Fruit fly (Drosophila melanogaster): Measurements from ENCODE around the gene CG2898.
A peak's percentile ranks its signal among the peaks of the same experiment; 100 is the strongest.

CG2898 gene

DNA sequence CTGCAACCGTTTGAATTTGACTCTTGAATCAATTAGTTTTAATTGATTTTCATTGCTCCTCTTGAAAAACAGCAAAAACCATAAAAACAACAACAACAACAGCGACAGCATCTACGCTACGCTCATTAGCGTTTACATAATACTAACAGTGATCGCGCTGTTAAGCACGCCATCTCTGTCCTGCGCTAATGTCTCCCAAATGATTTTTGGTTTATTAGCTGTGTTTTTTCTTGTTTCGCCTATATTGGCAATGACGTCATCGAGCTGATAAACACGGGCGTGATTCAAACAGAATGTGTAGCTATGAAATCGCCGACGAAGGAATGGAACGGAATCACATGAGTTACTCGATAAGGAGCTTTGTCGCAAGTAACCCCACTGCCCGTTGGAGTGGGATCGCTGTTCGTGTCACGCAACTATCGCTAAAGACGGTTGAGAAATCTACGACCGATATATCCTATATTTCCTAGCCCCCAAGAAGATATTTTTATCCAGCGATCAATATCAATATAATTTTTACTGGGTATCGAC lies 11.7 kb downstream of the CG2898 start:
- TF ChIP-seq CG14655 (GFP tag; optimal IDR thresholded peaks at IDR 0.05) (no peak), Ets98B (GFP tag; IDR thresholded peaks at IDR 0.05) (0 out of 2 replicates have a peak, but pooled peaks have one; percentile 12)

DNA sequence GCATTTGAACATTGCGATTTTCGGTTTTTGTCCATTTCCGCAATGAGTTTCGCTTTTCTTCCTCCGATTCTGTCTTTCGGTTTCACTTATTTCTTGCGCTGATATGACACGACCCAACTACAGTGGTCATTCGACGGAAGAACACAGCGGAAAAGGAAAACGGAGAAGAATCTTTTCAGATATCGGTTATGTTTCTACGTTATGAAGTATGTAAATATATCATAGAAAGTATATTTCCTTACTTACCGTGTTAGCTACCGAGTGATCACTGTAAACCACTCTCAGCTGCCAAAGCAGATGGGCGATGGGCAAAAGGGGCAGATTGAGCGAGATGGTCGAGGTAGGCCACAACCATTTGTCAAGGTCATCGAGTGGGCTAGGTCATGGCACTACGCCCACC lies 12.5 kb downstream of the CG2898 start:
- TF ChIP-seq CG9948 (tag; optimal IDR thresholded peaks at IDR 0.05) = peak; percentile 15
- no peak for TF ChIP-seq Pif1B (GFP tag; optimal IDR thresholded peaks at IDR 0.05)
- peak; percentile 54 for TF ChIP-seq Pif1A (GFP tag; optimal IDR thresholded peaks at IDR 0.05)
- TF ChIP-seq CG34367 (tag; optimal IDR thresholded peaks at IDR 0.05) = no peak
- TF ChIP-seq Snoo (tag; optimal IDR thresholded peaks at IDR 0.05) = peak; percentile 46
- no peak for TF ChIP-seq CG14655 (GFP tag; optimal IDR thresholded peaks at IDR 0.05)
- TF ChIP-seq CG10348 (GFP tag; IDR thresholded peaks at IDR 0.05) = no peak
- peak; percentile 33; the same call in 1 of the 2 replicates for TF ChIP-seq Ets98B (GFP tag; IDR thresholded peaks at IDR 0.05)
- TF ChIP-seq gl (tag; optimal IDR thresholded peaks at IDR 0.05) = no peak
- no peak for TF ChIP-seq EcR (GFP tag; optimal IDR thresholded peaks at IDR 0.05)
- TF ChIP-seq CG17806 (tag; optimal IDR thresholded peaks at IDR 0.05) = peak; percentile 12
- TF ChIP-seq CG8301 (tag; optimal IDR thresholded peaks at IDR 0.05) = peak; percentile 12
- TF ChIP-seq CG4496 (GFP tag; IDR thresholded peaks at IDR 0.05) = peak; percentile 59; the same call in 1 of the 3 replicates
- TF ChIP-seq CG13204 (GFP tag; optimal IDR thresholded peaks at IDR 0.05) = no peak
- no peak for TF ChIP-seq D1 (tag; optimal IDR thresholded peaks at IDR 0.05)
- TF ChIP-seq fd96Ca (GFP tag; IDR thresholded peaks at IDR 0.05) = peak; percentile 67; the same call in 2 of the 3 replicates
- TF ChIP-seq CG8159 (tag; optimal IDR thresholded peaks at IDR 0.05) = peak; percentile 38
- no peak for TF ChIP-seq rn (GFP tag; IDR thresholded peaks at IDR 0.05)
- TF ChIP-seq CG15710 (tag; optimal IDR thresholded peaks at IDR 0.05) = peak; percentile 40
- 0 out of 2 replicates have a peak, but pooled peaks have one; percentile 14 for TF ChIP-seq CG12605 (GFP tag; IDR thresholded peaks at IDR 0.05)
- peak; percentile 39; the same call in 1 of the 2 replicates for TF ChIP-seq CG32121 (GFP tag; IDR thresholded peaks at IDR 0.05)

DNA sequence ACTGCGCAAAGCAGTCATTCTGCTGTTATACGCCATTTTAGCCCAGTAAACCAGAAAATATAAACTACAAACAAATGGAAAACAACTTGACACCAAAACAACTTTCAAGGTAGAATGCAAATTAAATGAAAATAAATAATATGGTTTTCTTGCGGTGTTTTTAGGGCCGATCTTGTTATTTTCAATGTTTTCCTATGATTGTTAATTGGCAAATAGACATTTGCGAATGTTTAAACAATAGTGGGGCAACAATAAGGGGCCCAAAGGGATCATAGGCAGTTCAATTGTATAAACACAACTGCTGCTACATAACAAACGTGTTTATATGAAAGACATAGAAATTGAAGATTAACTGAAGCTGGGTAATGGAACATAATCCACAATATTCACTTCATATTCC lies 21.7 kb downstream of the CG2898 start:
- TF ChIP-seq CG9948 (tag; optimal IDR thresholded peaks at IDR 0.05) (no peak), CG8301 (tag; optimal IDR thresholded peaks at IDR 0.05) (no peak), Snoo (tag; optimal IDR thresholded peaks at IDR 0.05) (no peak), CG34367 (tag; optimal IDR thresholded peaks at IDR 0.05) (no peak), CG15710 (tag; optimal IDR thresholded peaks at IDR 0.05) (no peak), Ets98B (GFP tag; IDR thresholded peaks at IDR 0.05) (no peak), fd96Ca (GFP tag; IDR thresholded peaks at IDR 0.05) (no peak), CG8159 (tag; optimal IDR thresholded peaks at IDR 0.05) (no peak)

DNA sequence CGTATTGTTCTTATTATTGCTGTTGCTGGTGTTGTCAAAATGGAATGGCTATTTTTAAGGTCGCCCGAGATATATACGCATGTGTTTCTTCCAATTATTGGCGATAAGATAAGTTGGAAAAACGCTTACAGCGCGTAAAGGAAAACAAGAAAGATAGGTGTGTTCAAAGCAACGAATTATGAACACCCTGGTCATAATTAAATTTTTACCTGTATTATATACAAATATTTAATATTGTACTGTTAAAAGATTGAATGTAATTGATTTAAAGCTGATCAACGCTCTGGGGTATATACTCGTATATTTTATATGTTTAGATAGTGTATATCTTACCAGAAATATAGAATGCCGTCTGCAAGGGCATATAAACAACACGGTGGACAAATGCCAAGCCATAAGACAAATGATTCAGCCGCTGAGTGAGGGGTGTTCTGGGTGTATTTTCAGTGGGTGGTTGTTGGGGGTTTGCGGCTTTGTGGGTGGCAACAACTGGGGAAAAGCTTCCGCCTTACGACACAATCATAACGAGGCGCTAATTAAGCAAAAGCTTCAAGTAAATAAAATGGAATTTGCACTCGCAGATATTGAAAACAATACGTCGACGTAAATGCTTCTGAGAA lies 22.4 kb downstream of the CG2898 start:
- TF ChIP-seq D1 (tag; optimal IDR thresholded peaks at IDR 0.05) (no peak), Pif1B (GFP tag; optimal IDR thresholded peaks at IDR 0.05) (peak; percentile 1), Ets98B (GFP tag; IDR thresholded peaks at IDR 0.05) (0 out of 2 replicates have a peak, but pooled peaks have one; percentile 19), Snoo (tag; optimal IDR thresholded peaks at IDR 0.05) (peak; percentile 21)

DNA sequence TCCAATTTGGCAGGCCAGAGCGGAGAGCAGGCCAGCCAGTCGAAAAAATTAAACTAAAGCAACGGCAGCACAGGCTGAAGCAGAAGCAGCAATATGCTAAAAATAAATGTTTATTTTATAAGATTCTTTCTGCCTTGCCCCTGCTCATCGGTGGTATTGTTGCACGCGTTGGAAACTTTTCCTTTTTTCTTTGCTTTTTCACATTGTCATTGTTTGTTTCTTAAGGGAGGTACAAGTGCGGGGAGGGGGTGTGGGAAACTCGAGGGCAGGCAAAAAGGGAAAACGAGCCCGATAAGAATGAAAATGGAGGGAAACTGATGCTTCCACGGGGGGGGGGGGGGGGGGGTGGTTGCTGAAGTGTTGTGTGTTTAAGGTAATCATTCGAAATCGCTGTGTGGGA lies 23.8 kb downstream of the CG2898 start:
- TF ChIP-seq CG13204 (GFP tag; optimal IDR thresholded peaks at IDR 0.05) = no peak
- TF ChIP-seq CG8159 (tag; optimal IDR thresholded peaks at IDR 0.05) = no peak
- no peak for TF ChIP-seq Snoo (tag; optimal IDR thresholded peaks at IDR 0.05)
- no peak for TF ChIP-seq CG34367 (tag; optimal IDR thresholded peaks at IDR 0.05)
- no peak for TF ChIP-seq CG17806 (tag; optimal IDR thresholded peaks at IDR 0.05)
- TF ChIP-seq CG14655 (GFP tag; optimal IDR thresholded peaks at IDR 0.05) = no peak
- TF ChIP-seq CG12605 (GFP tag; IDR thresholded peaks at IDR 0.05) = no peak
- TF ChIP-seq EcR (GFP tag; optimal IDR thresholded peaks at IDR 0.05) = no peak
- TF ChIP-seq Ets98B (GFP tag; IDR thresholded peaks at IDR 0.05) = no peak
- TF ChIP-seq CG15710 (tag; optimal IDR thresholded peaks at IDR 0.05) = no peak
- no peak for TF ChIP-seq rn (GFP tag; IDR thresholded peaks at IDR 0.05)
- TF ChIP-seq CG32121 (GFP tag; IDR thresholded peaks at IDR 0.05) = no peak
- TF ChIP-seq D1 (tag; optimal IDR thresholded peaks at IDR 0.05) = no peak

DNA sequence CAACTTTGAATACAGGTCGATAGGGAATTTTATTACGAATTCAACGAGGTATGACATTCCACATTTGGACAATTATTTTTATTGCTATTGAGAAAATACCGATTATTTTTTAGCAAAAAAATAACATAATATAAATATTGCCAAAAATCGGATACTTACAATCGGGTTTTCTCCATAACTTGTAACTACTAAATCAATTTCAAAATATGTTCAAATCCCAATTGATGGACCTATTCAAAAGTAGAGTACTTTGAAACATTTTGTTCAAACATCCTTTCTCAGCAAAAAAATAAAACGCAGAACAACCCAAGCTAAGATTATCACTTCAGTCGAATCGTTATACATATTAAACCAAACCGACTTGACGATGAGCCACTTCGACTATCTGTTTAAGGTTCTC lies 42.0 kb downstream of the CG2898 start, which contains the start of gene RabX2:
Gene RabX2 (plus strand): TSS at position 301 of the 400 bp plus-strand sequence.
- TF ChIP-seq CG10348 (GFP tag; IDR thresholded peaks at IDR 0.05) = no peak
- no peak for TF ChIP-seq CG8159 (tag; optimal IDR thresholded peaks at IDR 0.05)
- no peak for TF ChIP-seq Ets98B (GFP tag; IDR thresholded peaks at IDR 0.05)
- no peak for TF ChIP-seq CG32121 (GFP tag; IDR thresholded peaks at IDR 0.05)
- TF ChIP-seq Snoo (tag; optimal IDR thresholded peaks at IDR 0.05) = no peak
- TF ChIP-seq CG14655 (GFP tag; optimal IDR thresholded peaks at IDR 0.05) = no peak
- TF ChIP-seq CG15710 (tag; optimal IDR thresholded peaks at IDR 0.05) = no peak
- no peak for TF ChIP-seq CG13204 (GFP tag; optimal IDR thresholded peaks at IDR 0.05)
- no peak for TF ChIP-seq D1 (tag; optimal IDR thresholded peaks at IDR 0.05)
- no peak for TF ChIP-seq rn (GFP tag; IDR thresholded peaks at IDR 0.05)
- no peak for TF ChIP-seq CG8301 (tag; optimal IDR thresholded peaks at IDR 0.05)
- no peak for TF ChIP-seq CG9948 (tag; optimal IDR thresholded peaks at IDR 0.05)
- TF ChIP-seq CG4496 (GFP tag; IDR thresholded peaks at IDR 0.05) = no peak
- no peak for TF ChIP-seq CG12605 (GFP tag; IDR thresholded peaks at IDR 0.05)
